Fruit fly (Drosophila melanogaster): Measurements from ENCODE around the gene Etl1.

Etl1 gene

DNA sequence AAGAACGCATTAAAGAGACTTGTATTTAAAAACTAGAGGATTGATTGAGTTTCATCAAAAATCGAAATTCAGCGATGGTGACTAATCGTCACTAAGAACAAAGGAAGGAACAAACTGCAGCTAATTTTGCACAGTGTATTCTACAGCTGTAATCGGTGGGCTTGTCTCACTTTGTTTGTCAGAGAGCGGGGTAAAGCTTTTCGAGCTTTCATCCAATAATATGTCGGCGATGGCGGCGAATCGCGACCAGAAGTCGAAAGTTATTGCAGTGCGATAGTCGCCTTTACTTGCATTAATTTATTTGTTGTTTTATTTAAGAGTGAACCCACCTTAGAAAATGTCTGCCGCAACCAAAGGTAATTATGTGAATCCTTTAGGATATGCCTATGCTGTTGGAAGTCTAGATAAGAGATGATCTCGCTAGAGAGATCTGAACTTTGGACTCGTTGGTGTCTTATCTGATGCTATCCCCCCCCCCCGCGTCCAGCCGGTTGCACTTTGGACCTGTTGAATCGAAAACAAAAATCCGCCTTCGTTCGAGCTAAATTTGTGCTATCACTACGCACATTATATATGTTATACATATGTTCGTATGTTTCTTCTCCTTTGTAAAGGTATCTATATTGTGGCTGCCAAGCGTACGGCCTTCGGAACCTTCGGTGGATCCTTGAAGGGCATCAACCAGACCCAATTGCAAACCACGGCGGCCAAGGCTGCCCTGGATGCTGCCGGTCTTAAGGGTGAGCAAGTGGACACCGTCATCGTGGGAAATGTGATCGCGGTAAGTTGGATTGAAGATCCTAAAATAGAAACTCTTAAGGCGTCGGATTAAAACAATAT, 2.8 kb upstream of the Etl1 start, which contains the start of gene yip2:
TSS of gene yip2 (plus strand) at position 243 of the 840 bp plus-strand sequence.
- TF ChIP-seq CG9705 (GFP tag; optimal IDR thresholded peaks at IDR 0.05) (peak; percentile 48), Jra (GFP tag; optimal IDR thresholded peaks at IDR 0.05) (peak; percentile 85), fru (GFP tag; optimal IDR thresholded peaks at IDR 0.05) (peak; percentile 64), GATAd (GFP tag; optimal IDR thresholded peaks at IDR 0.05) (no peak), lola (GFP tag; optimal IDR thresholded peaks at IDR 0.05) (no peak), rgr (GFP tag; optimal IDR thresholded peaks at IDR 0.05) (peak; percentile 61), br (GFP tag; optimal IDR thresholded peaks at IDR 0.05) (peak; percentile 65), Abd-B (GFP tag; optimal IDR thresholded peaks at IDR 0.05) (no peak), h (GFP tag; optimal IDR thresholded peaks at IDR 0.05) (peak; percentile 61), Hr83 (GFP tag; optimal IDR thresholded peaks at IDR 0.05; ENCODE audit: poor library complexity, severe bottlenecking) (peak; percentile 22), sv (GFP tag; optimal IDR thresholded peaks at IDR 0.05) (peak; percentile 26), Dfd (GFP tag; optimal IDR thresholded peaks at IDR 0.05) (no peak), pan (optimal IDR thresholded peaks at IDR 0.05) (no peak), foxo (GFP tag; optimal IDR thresholded peaks at IDR 0.05) (peak; percentile 17 to 59), tai (GFP tag; optimal IDR thresholded peaks at IDR 0.05) (no peak), Mio (GFP tag; optimal IDR thresholded peaks at IDR 0.05) (no peak), dl (GFP tag; optimal IDR thresholded peaks at IDR 0.05; ENCODE audit: insufficient read depth in 1 of 2, partially characterized antibody in 2 of 2) (no peak), dsf (GFP tag; optimal IDR thresholded peaks at IDR 0.05; ENCODE audit: borderline replicate concordance) (peak; percentile 19), CG32264 (GFP tag; optimal IDR thresholded peaks at IDR 0.05) (no peak), brk (GFP tag; optimal IDR thresholded peaks at IDR 0.05) (no peak), Vsx2 (GFP tag; optimal IDR thresholded peaks at IDR 0.05; ENCODE audit: partially characterized antibody) (no peak), ey (GFP tag; optimal IDR thresholded peaks at IDR 0.05) (peak; percentile 42), OdsH (GFP tag; optimal IDR thresholded peaks at IDR 0.05) (peak; percentile 35), woc (GFP tag; optimal IDR thresholded peaks at IDR 0.05) (peak; percentile 61), Dif (GFP tag; optimal IDR thresholded peaks at IDR 0.05; ENCODE audit: partially characterized antibody) (no peak), jim (GFP tag; optimal IDR thresholded peaks at IDR 0.05) (no peak), Hnf4 (GFP tag; optimal IDR thresholded peaks at IDR 0.05) (peak; percentile 100), sage (GFP tag; optimal IDR thresholded peaks at IDR 0.05) (peak; percentile 58), CrebA (GFP tag; optimal IDR thresholded peaks at IDR 0.05; ENCODE audit: borderline replicate concordance) (no peak), Myc (optimal IDR thresholded peaks at IDR 0.05) (no peak), psq (GFP tag; optimal IDR thresholded peaks at IDR 0.05) (peak; percentile 43), N (GFP tag; optimal IDR thresholded peaks at IDR 0.05) (no peak), Sp1 (GFP tag; optimal IDR thresholded peaks at IDR 0.05) (peak; percentile 82), Hr78 (GFP tag; optimal IDR thresholded peaks at IDR 0.05) (no peak), usp (GFP tag; optimal IDR thresholded peaks at IDR 0.05) (no peak), dmrt93B (GFP tag; optimal IDR thresholded peaks at IDR 0.05) (no peak), HLH106 (tag; optimal IDR thresholded peaks at IDR 0.05) (peak; percentile 35), Rel (GFP tag; optimal IDR thresholded peaks at IDR 0.05) (peak; percentile 86), Rel (tag; optimal IDR thresholded peaks at IDR 0.05) (peak; percentile 71)

- TF ChIP-seq CrebA (GFP tag; optimal IDR thresholded peaks at IDR 0.05; ENCODE audit: borderline replicate concordance) (no peak), HLH106 (tag; optimal IDR thresholded peaks at IDR 0.05) (peak; percentile 26), fru (GFP tag; optimal IDR thresholded peaks at IDR 0.05) (peak; percentile 20), rgr (GFP tag; optimal IDR thresholded peaks at IDR 0.05) (no peak), Rel (GFP tag; optimal IDR thresholded peaks at IDR 0.05) (no peak), Rel (tag; optimal IDR thresholded peaks at IDR 0.05) (peak; percentile 87), Sp1 (GFP tag; optimal IDR thresholded peaks at IDR 0.05) (peak; percentile 9), sv (GFP tag; optimal IDR thresholded peaks at IDR 0.05) (no peak), h (GFP tag; optimal IDR thresholded peaks at IDR 0.05) (peak; percentile 31), foxo (GFP tag; optimal IDR thresholded peaks at IDR 0.05) (peak in 1 of 2 experiments; percentile 28), Hnf4 (GFP tag; optimal IDR thresholded peaks at IDR 0.05) (peak; percentile 2), ey (GFP tag; optimal IDR thresholded peaks at IDR 0.05) (peak; percentile 7), Vsx2 (GFP tag; optimal IDR thresholded peaks at IDR 0.05; ENCODE audit: partially characterized antibody) (no peak)
These were observed 625 bp downstream of the Etl1 start for dm6 chr2L:9911783-9912182.

All from whole organism, wandering third instar larva.